Worm (Caenorhabditis elegans): ENCODE measurements around the gene Y56A3A.7.

DNA sequence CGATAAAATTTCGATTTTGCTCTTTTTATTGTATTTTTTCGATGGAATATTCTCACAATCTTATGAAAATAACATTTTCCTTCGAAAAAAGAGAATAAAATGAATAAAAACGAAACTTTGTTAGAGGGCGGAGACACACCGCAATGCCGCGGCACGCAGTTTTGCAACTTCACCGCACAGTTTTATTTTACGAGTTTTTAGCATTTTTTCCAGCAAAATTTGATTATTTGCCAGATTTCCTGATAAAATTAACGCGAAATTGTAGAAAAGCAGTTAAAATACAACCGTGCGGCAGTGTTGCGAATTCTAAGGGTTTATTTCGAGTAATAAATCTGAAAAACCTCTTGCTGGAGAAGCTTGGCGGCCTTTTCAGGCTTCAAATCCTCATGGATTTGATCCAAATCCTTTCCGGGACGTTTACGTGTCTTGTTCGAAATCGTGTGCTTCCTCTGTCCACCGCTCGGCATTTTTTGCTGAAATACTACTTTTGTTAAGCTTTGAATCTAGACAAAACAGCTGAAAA, 28.5 kb downstream of the Y56A3A.7 start, which contains the start of gene znf-593:
- TF ChIP-seq gei-17 (GFP tag; optimal IDR thresholded peaks at IDR 0.05) (peak; percentile 3), Y67H2A.10 (GFP tag; conservative IDR thresholded peaks at IDR 0.05) (no peak), lin-40 (tag; optimal IDR thresholded peaks at IDR 0.05) (no peak), ztf-22 (GFP tag; optimal IDR thresholded peaks at IDR 0.05) (no peak)
